Worm (Caenorhabditis elegans) whole organism, early embryonic: ENCODE results near the gene T03F6.4.

Experiments
- B0310.2 ChIP-seq: sonication (generic microtip); optimal IDR thresholded peaks from 2 replicates; lab custom pipeline; 2016; ENCODE audit warnings: mild to moderate bottlenecking, missing genetic modification characterization, missing compliant biosample characterization
- F13C5.2 ChIP-seq: sonication (generic microtip); optimal IDR thresholded peaks from 2 replicates; lab custom pipeline; 2017; ENCODE audit warnings: mild to moderate bottlenecking, missing genetic modification characterization, inconsistent platforms, missing compliant biosample characterization
- aly-1 ChIP-seq: sonication (generic microtip); optimal IDR thresholded peaks from 2 replicates; lab custom pipeline; 2016; ENCODE audit warnings: missing genetic modification characterization, missing compliant biosample characterization
- ama-1 ChIP-seq: fragments of 150-350 bp; optimal IDR thresholded peaks from 2 replicates; lab custom pipeline; 2014
- ceh-13 ChIP-seq: fragments of 200-800 bp; sonication (Bioruptor generic); optimal IDR thresholded peaks from 2 replicates; lab custom pipeline; 2018; ENCODE audit warnings: mild to moderate bottlenecking, missing genetic modification characterization, missing compliant biosample characterization
- ceh-36 ChIP-seq: sonication (generic microtip); optimal IDR thresholded peaks from 2 replicates; lab custom pipeline; 2016; ENCODE audit warnings: missing genetic modification characterization, inconsistent platforms, missing compliant biosample characterization
- ets-7 ChIP-seq: sonication (generic microtip); optimal IDR thresholded peaks from 2 replicates; lab custom pipeline; 2016; ENCODE audit warnings: missing genotype, missing genetic modification characterization, missing compliant biosample characterization
- flt-1 ChIP-seq: fragments of 200-800 bp; sonication (Bioruptor generic); IDR thresholded peaks from 2 replicates; pipeline ENCODE4 v1.3.6; 2022; ENCODE audit warnings: missing genetic modification characterization, missing compliant biosample characterization
- hmbx-1 ChIP-seq: sonication (generic microtip); optimal IDR thresholded peaks from 2 replicates; lab custom pipeline; 2016; ENCODE audit warnings: mild to moderate bottlenecking, missing genetic modification characterization, missing compliant biosample characterization
- hmg-4 ChIP-seq: fragments of 200-800 bp; sonication (Bioruptor generic); optimal IDR thresholded peaks from 2 replicates; lab custom pipeline; 2018; ENCODE audit warnings: mild to moderate bottlenecking, missing genetic modification characterization, missing compliant biosample characterization
- hnd-1 ChIP-seq: sonication (generic microtip); optimal IDR thresholded peaks from 2 replicates; lab custom pipeline; 2016; ENCODE audit warnings: missing genetic modification characterization, missing compliant biosample characterization
- pes-1 ChIP-seq: fragments of 200-800 bp; sonication (Bioruptor generic); IDR thresholded peaks from 2 replicates; pipeline ENCODE4 v1.3.6; 2022; ENCODE audit warnings: missing genetic modification reagents, missing genetic modification characterization, missing compliant biosample characterization
- scrt-1 ChIP-seq: fragments of 200-800 bp; sonication (Bioruptor generic); IDR thresholded peaks from 2 replicates; pipeline ENCODE4 v1.3.6; 2022; ENCODE audit warnings: missing genetic modification characterization, missing compliant biosample characterization
- sea-1 ChIP-seq: fragments of 200-800 bp; sonication (Bioruptor generic); conservative IDR thresholded peaks from 2 replicates; pipeline ENCODE4 v1.3.6; 2022; ENCODE audit warnings: missing genetic modification characterization, missing compliant biosample characterization
- tbx-11 ChIP-seq: fragments of 200-800 bp; sonication (Bioruptor generic); IDR thresholded peaks from 2 replicates; pipeline ENCODE4 v1.3.6; 2022; ENCODE audit warnings: missing genetic modification characterization, missing compliant biosample characterization
- tbx-37 ChIP-seq: fragments of 200-800 bp; sonication (Bioruptor generic); conservative IDR thresholded peaks from 2 replicates; pipeline ENCODE4 v1.3.6; 2022; ENCODE audit warnings: missing genetic modification reagents, missing genetic modification characterization, missing compliant biosample characterization
- tra-4 ChIP-seq: sonication (generic microtip); optimal IDR thresholded peaks from 2 replicates; lab custom pipeline; 2017; ENCODE audit warnings: missing genetic modification characterization, missing compliant biosample characterization

T03F6.4 gene

ce11 chrIII:13376304-13376760 is 9.6 kb upstream of the T03F6.4 start, which contains the start of gene lis-1:
Gene lis-1 (minus strand): TSS chrIII:13376710.
- TF ChIP-seq tbx-11 (GFP tag; lab: Robert Waterston, UW): no peak
- TF ChIP-seq hmbx-1: no peak
- TF ChIP-seq ceh-13 (GFP tag; lab: Kevin White, UChicago): no peak
- TF ChIP-seq scrt-1 (GFP tag; lab: Robert Waterston, UW): no peak
- no peak for TF ChIP-seq hmg-4 (GFP tag; lab: Kevin White, UChicago)
- no peak for TF ChIP-seq hnd-1 (tag; lab: Kevin White, UChicago)
- TF ChIP-seq ets-7 (tag; lab: Kevin White, UChicago): no peak
- no peak for TF ChIP-seq sea-1 (GFP tag; lab: Robert Waterston, UW)
- no peak for TF ChIP-seq tra-4

ce11 chrIII:13377249-13377648 is 8.7 kb upstream of the T03F6.4 start:
- no peak for TF ChIP-seq scrt-1 (GFP tag; lab: Robert Waterston, UW)
- peak; percentile 1 for TF ChIP-seq F13C5.2 (tag; lab: Kevin White, UChicago)

ce11 chrIII:13378242-13378641 is 7.7 kb upstream of the T03F6.4 start, which contains the start of gene T03F6.10:
Gene T03F6.10 (minus strand): TSS chrIII:13378342.
- no peak for TF ChIP-seq scrt-1 (GFP tag; lab: Robert Waterston, UW)

ce11 chrIII:13380196-13380595 is 5.8 kb upstream of the T03F6.4 start, which contains the start of gene T03F6.6:
Gene T03F6.6 (minus strand): TSS chrIII:13380296.
- TF ChIP-seq ets-7 (tag; lab: Kevin White, UChicago) (no peak), ceh-36 (tag; lab: Kevin White, UChicago) (no peak), ama-1 (no peak), hmg-4 (GFP tag; lab: Kevin White, UChicago) (no peak), F13C5.2 (tag; lab: Kevin White, UChicago) (no peak), B0310.2 (tag; lab: Kevin White, UChicago) (no peak), ceh-13 (GFP tag; lab: Kevin White, UChicago) (no peak), hmbx-1 (no peak), tbx-11 (GFP tag; lab: Robert Waterston, UW) (no peak), flt-1 (GFP tag; lab: Robert Waterston, UW) (no peak), aly-1 (tag; lab: Kevin White, UChicago) (no peak), pes-1 (GFP tag; lab: Robert Waterston, UW) (no peak), sea-1 (GFP tag; lab: Robert Waterston, UW) (no peak), tra-4 (no peak), scrt-1 (GFP tag; lab: Robert Waterston, UW) (no peak), tbx-37 (no peak), hnd-1 (tag; lab: Kevin White, UChicago) (no peak)

ce11 chrIII:13380881-13381280 is 5.1 kb upstream of the T03F6.4 start:
- no peak for TF ChIP-seq ets-7 (tag; lab: Kevin White, UChicago)
- TF ChIP-seq sea-1 (GFP tag; lab: Robert Waterston, UW): no peak
- TF ChIP-seq tbx-11 (GFP tag; lab: Robert Waterston, UW): no peak
- TF ChIP-seq hmg-4 (GFP tag; lab: Kevin White, UChicago): no peak
- TF ChIP-seq aly-1 (tag; lab: Kevin White, UChicago): no peak
- TF ChIP-seq pes-1 (GFP tag; lab: Robert Waterston, UW): no peak
- TF ChIP-seq flt-1 (GFP tag; lab: Robert Waterston, UW): no peak
- no peak for TF ChIP-seq tbx-37
- no peak for TF ChIP-seq scrt-1 (GFP tag; lab: Robert Waterston, UW)
- TF ChIP-seq ceh-13 (GFP tag; lab: Kevin White, UChicago): no peak
- TF ChIP-seq hnd-1 (tag; lab: Kevin White, UChicago): no peak
- TF ChIP-seq ama-1: no peak
- TF ChIP-seq B0310.2 (tag; lab: Kevin White, UChicago): no peak

ce11 chrIII:13381684-13382083 is 4.3 kb upstream of the T03F6.4 start:
- no peak for TF ChIP-seq sea-1 (GFP tag; lab: Robert Waterston, UW)

ce11 chrIII:13383159-13383558 is 2.8 kb upstream of the T03F6.4 start:
- no peak for TF ChIP-seq B0310.2 (tag; lab: Kevin White, UChicago)
- TF ChIP-seq pes-1 (GFP tag; lab: Robert Waterston, UW): no peak
- TF ChIP-seq ceh-36 (tag; lab: Kevin White, UChicago): no peak
- TF ChIP-seq tra-4: no peak
- no peak for TF ChIP-seq flt-1 (GFP tag; lab: Robert Waterston, UW)
- TF ChIP-seq ama-1: no peak
- TF ChIP-seq hnd-1 (tag; lab: Kevin White, UChicago): no peak
- no peak for TF ChIP-seq tbx-37
- TF ChIP-seq F13C5.2 (tag; lab: Kevin White, UChicago): no peak
- no peak for TF ChIP-seq tbx-11 (GFP tag; lab: Robert Waterston, UW)
- TF ChIP-seq scrt-1 (GFP tag; lab: Robert Waterston, UW): no peak
- TF ChIP-seq ceh-13 (GFP tag; lab: Kevin White, UChicago): no peak
- no peak for TF ChIP-seq aly-1 (tag; lab: Kevin White, UChicago)
- no peak for TF ChIP-seq sea-1 (GFP tag; lab: Robert Waterston, UW)
- no peak for TF ChIP-seq hmg-4 (GFP tag; lab: Kevin White, UChicago)
- TF ChIP-seq hmbx-1: no peak
- no peak for TF ChIP-seq ets-7 (tag; lab: Kevin White, UChicago)

- TF ChIP-seq aly-1 (tag; lab: Kevin White, UChicago): no peak
Observed at ce11 chrIII:13388621-13389020, 2.7 kb downstream of the T03F6.4 start.
